Worm (Caenorhabditis elegans) whole organism, L1 larva: Measurements from ENCODE around the gene enri-1.

ENCODE experiments used
- C16A3.4 ChIP-seq: fragments of 150-350 bp; optimal IDR thresholded peaks from 2 replicates; lab custom pipeline; 2014; ENCODE audit warnings: missing biosample characterization, missing genetic modification characterization
- Y116A8C.19 ChIP-seq: sonication (generic microtip); optimal IDR thresholded peaks from 2 replicates; lab custom pipeline; 2016; ENCODE audit warnings: missing compliant biosample characterization, missing genetic modification characterization, borderline replicate concordance
- alr-1 ChIP-seq: fragments of 200-800 bp; sonication (Bioruptor generic); optimal IDR thresholded peaks from 2 replicates; lab custom pipeline; 2018; ENCODE audit warnings: borderline replicate concordance, mild to moderate bottlenecking, missing genetic modification characterization, missing compliant biosample characterization
- blmp-1 ChIP-seq: fragments of 150-350 bp; optimal IDR thresholded peaks from 2 replicates; lab custom pipeline; 2014; ENCODE audit warnings: missing biosample characterization, missing genetic modification characterization
- ceh-82 ChIP-seq, 3 experiments: fragments of 150-350 bp in 1 of 3; sonication (generic microtip) in 2 of 3; optimal IDR thresholded peaks; 2 replicates each; lab custom pipeline; 2014 to 2017; ENCODE audit warnings: missing biosample characterization in 3 of 3, missing genetic modification characterization in 3 of 3
- ceh-88 ChIP-seq: fragments of 200-800 bp; sonication (Bioruptor generic); IDR thresholded peaks from 2 replicates; pipeline ENCODE4 v1.3.6; 2022; ENCODE audit warnings: missing genetic modification characterization, missing compliant biosample characterization
- ces-1 ChIP-seq: fragments of 150-350 bp; optimal IDR thresholded peaks from 2 replicates; lab custom pipeline; 2014; ENCODE audit warnings: missing biosample characterization, missing genetic modification reagents, missing genetic modification characterization
- dpl-1 ChIP-seq, 3 experiments: fragments of 150-350 bp in 2 of 3; sonication (generic microtip) in 1 of 3; optimal IDR thresholded peaks; 2 replicates each; lab custom pipeline; 2014 to 2017; ENCODE audit warnings: missing biosample characterization in 3 of 3, missing genetic modification characterization in 3 of 3, missing genetic modification reagents in 3 of 3
- efl-1 ChIP-seq, 4 experiments: fragments of 150-350 bp; optimal IDR thresholded peaks in 3 of 4; peaks in 1 of 4; 1 replicate in 1 of 4; 2 replicates in 3 of 4; lab custom pipeline; 2014; ENCODE audit warnings: missing biosample characterization in 2 of 4, missing genetic modification characterization in 2 of 4, missing genetic modification reagents in 2 of 4
- egl-13 ChIP-seq: sonication (generic microtip); optimal IDR thresholded peaks from 2 replicates; lab custom pipeline; 2016; ENCODE audit warnings: missing genotype, missing genetic modification reagents, missing genetic modification characterization, missing compliant biosample characterization
- elt-2 ChIP-seq: sonication (generic microtip); optimal IDR thresholded peaks from 2 replicates; lab custom pipeline; 2016; ENCODE audit warnings: missing genetic modification characterization, mild to moderate bottlenecking, inconsistent platforms, missing compliant biosample characterization, missing genetic modification reagents
- elt-3 ChIP-seq, 6 experiments: fragments of 150-350 bp in 1 of 6; sonication (generic microtip); optimal IDR thresholded peaks; 2 replicates each; lab custom pipeline; 2017 to 2018; ENCODE audit warnings: missing biosample characterization in 6 of 6, missing genetic modification characterization in 6 of 6, inconsistent platforms in 1 of 6
- ets-5 ChIP-seq: fragments of 200-800 bp; sonication (Bioruptor generic); IDR thresholded peaks from 2 replicates; pipeline ENCODE4 v1.3.6; 2022; ENCODE audit warnings: missing genetic modification characterization, missing compliant biosample characterization
- fkh-10 ChIP-seq: sonication (generic microtip); optimal IDR thresholded peaks from 2 replicates; lab custom pipeline; 2017; ENCODE audit warnings: missing biosample characterization, missing genetic modification reagents, missing genetic modification characterization
- grh-1 ChIP-seq: fragments of 200-800 bp; sonication (Bioruptor generic); IDR thresholded peaks from 2 replicates; pipeline ENCODE4 v1.3.6; 2022; ENCODE audit warnings: missing genetic modification reagents, missing genetic modification characterization, missing compliant biosample characterization
- hlh-4 ChIP-seq: sonication (generic microtip); optimal IDR thresholded peaks from 2 replicates; lab custom pipeline; 2016; ENCODE audit warnings: mild to moderate bottlenecking, missing genetic modification characterization, missing compliant biosample characterization
- isw-1 ChIP-seq: fragments of 200-800 bp; sonication (Bioruptor generic); IDR thresholded peaks from 2 replicates; pipeline ENCODE4 v1.3.6; 2022; ENCODE audit warnings: missing genetic modification characterization, missing compliant biosample characterization
- jun-1 ChIP-seq: fragments of 150-350 bp; optimal IDR thresholded peaks from 2 replicates; lab custom pipeline; 2014; ENCODE audit warnings: missing biosample characterization, missing genetic modification reagents, missing genetic modification characterization
- lin-14 ChIP-seq: fragments of 200-800 bp; sonication (Bioruptor generic); optimal IDR thresholded peaks from 2 replicates; lab custom pipeline; 2018; ENCODE audit warnings: mild to moderate bottlenecking, missing genetic modification characterization, moderate library complexity, missing compliant biosample characterization
- lin-15B ChIP-seq: fragments of 150-350 bp; sonication (generic microtip); optimal IDR thresholded peaks from 3 replicates; lab custom pipeline; 2014; ENCODE audit warnings: missing biosample characterization, missing genetic modification characterization
- lin-35 ChIP-seq, 2 experiments: fragments of 150-350 bp; optimal IDR thresholded peaks; 2 replicates each; lab custom pipeline; 2014; ENCODE audit warnings: missing biosample characterization in 2 of 2, missing genetic modification characterization in 2 of 2, missing genetic modification reagents in 2 of 2
- lin-39 ChIP-seq: fragments of 150-350 bp; optimal IDR thresholded peaks from 2 replicates; lab custom pipeline; 2014; ENCODE audit warnings: missing biosample characterization, missing genetic modification reagents, missing genetic modification characterization
- lsy-2 ChIP-seq, 2 experiments: fragments of 150-350 bp; optimal IDR thresholded peaks; 2 replicates each; lab custom pipeline; 2014; ENCODE audit warnings: missing biosample characterization in 2 of 2, missing genetic modification characterization in 2 of 2
- mab-9 ChIP-seq: fragments of 200-800 bp; sonication (Bioruptor generic); IDR thresholded peaks from 2 replicates; pipeline ENCODE4 v1.3.6; 2022; ENCODE audit warnings: missing genetic modification reagents, missing genetic modification characterization, missing compliant biosample characterization
- nhr-12 ChIP-seq: sonication (generic microtip); optimal IDR thresholded peaks from 2 replicates; lab custom pipeline; 2017; ENCODE audit warnings: missing biosample characterization, missing genetic modification characterization
- nhr-28 ChIP-seq: fragments of 150-350 bp; optimal IDR thresholded peaks from 2 replicates; lab custom pipeline; 2014; ENCODE audit warnings: missing biosample characterization, missing genetic modification characterization
- nhr-47 ChIP-seq: sonication (generic microtip); optimal IDR thresholded peaks from 2 replicates; lab custom pipeline; 2016; ENCODE audit warnings: mild to moderate bottlenecking, missing genetic modification characterization, moderate library complexity, missing compliant biosample characterization
- nhr-71 ChIP-seq: sonication (generic microtip); optimal IDR thresholded peaks from 2 replicates; lab custom pipeline; 2016; ENCODE audit warnings: mild to moderate bottlenecking, missing genetic modification characterization, moderate library complexity, missing compliant biosample characterization
- nhr-76 ChIP-seq: sonication (generic microtip); optimal IDR thresholded peaks from 2 replicates; lab custom pipeline; 2017; ENCODE audit warnings: missing biosample characterization, missing genetic modification characterization
- pag-3 ChIP-seq: sonication (generic microtip); optimal IDR thresholded peaks from 2 replicates; lab custom pipeline; 2017; ENCODE audit warnings: missing genetic modification characterization, mild to moderate bottlenecking, missing compliant biosample characterization, antibody characterized with exemption, borderline replicate concordance; ENCODE audit not compliant: insufficient read depth
- pqm-1 ChIP-seq: sonication (generic microtip); optimal IDR thresholded peaks from 3 replicates; lab custom pipeline; 2017; ENCODE audit warnings: missing biosample characterization, missing genetic modification characterization
- rnt-1 ChIP-seq: sonication (generic microtip); optimal IDR thresholded peaks from 2 replicates; lab custom pipeline; 2016; ENCODE audit warnings: mild to moderate bottlenecking, missing genetic modification characterization, moderate library complexity, missing compliant biosample characterization
- skn-1 ChIP-seq: fragments of 150-350 bp; optimal IDR thresholded peaks from 2 replicates; lab custom pipeline; 2014; ENCODE audit warnings: missing biosample characterization, missing genetic modification characterization
- sup-37 ChIP-seq: fragments of 200-800 bp; sonication (Bioruptor generic); optimal IDR thresholded peaks from 2 replicates; lab custom pipeline; 2018; ENCODE audit warnings: mild to moderate bottlenecking, missing genetic modification characterization, missing compliant biosample characterization
- tbx-2 ChIP-seq: sonication (generic microtip); optimal IDR thresholded peaks from 2 replicates; lab custom pipeline; 2016; ENCODE audit warnings: missing genetic modification characterization, missing compliant biosample characterization
- unc-130 ChIP-seq: fragments of 150-350 bp; optimal IDR thresholded peaks from 2 replicates; lab custom pipeline; 2017; ENCODE audit warnings: missing biosample characterization, missing genetic modification characterization, inconsistent platforms
- unc-62 ChIP-seq: fragments of 150-350 bp; optimal IDR thresholded peaks from 2 replicates; lab custom pipeline; 2014; ENCODE audit warnings: missing biosample characterization, missing genetic modification reagents, missing genetic modification characterization
- xbp-1 ChIP-seq: sonication (generic microtip); optimal IDR thresholded peaks from 2 replicates; lab custom pipeline; 2016; ENCODE audit warnings: missing genetic modification characterization, missing compliant biosample characterization
- ztf-11 ChIP-seq, 2 experiments: sonication (generic microtip); optimal IDR thresholded peaks; 2 replicates each; lab custom pipeline; 2016 to 2017; ENCODE audit warnings: missing genetic modification characterization in 2 of 2, missing biosample characterization in 1 of 2, missing compliant biosample characterization in 1 of 2
- ztf-4 ChIP-seq: fragments of 150-350 bp; optimal IDR thresholded peaks from 2 replicates; lab custom pipeline; 2014; ENCODE audit warnings: missing biosample characterization, missing genetic modification characterization

The enri-1 gene

ce11 chrII:2320097-2320496 lies 21.3 kb downstream of the enri-1 start, which contains the start of gene ZK1240.3:
Gene ZK1240.3 (plus strand): TSS chrII:2320334.
- no peak for TF ChIP-seq nhr-76 (tag; lab: Kevin White, UChicago)
- TF ChIP-seq ztf-11 (tag; optimal IDR thresholded peaks at IDR 0.05; lab: Kevin White, UChicago) = no peak
- no peak for TF ChIP-seq xbp-1 (tag; lab: Kevin White, UChicago)
- no peak for TF ChIP-seq lin-39 (tag; lab: Kevin White, UChicago)
- peak; percentile 30 for TF ChIP-seq elt-2 (tag; lab: Kevin White, UChicago)
- no peak for TF ChIP-seq ztf-4 (tag; lab: Kevin White, UChicago)
- TF ChIP-seq, all 84 proteins: peak for 1

ce11 chrII:2317883-2318357 lies 23.5 kb downstream of the enri-1 start, which contains the start of the genes ZK1240.5 and ZK1240.9:
Gene ZK1240.5 (minus strand): TSS chrII:2317933.
Gene ZK1240.9 (plus strand): TSS chrII:2318189.
- TF ChIP-seq efl-1 (optimal IDR thresholded peaks at IDR 0.05; lab: Kevin White, UChicago) = no peak
- TF ChIP-seq efl-1 (GFP tag; optimal IDR thresholded peaks at IDR 0.05 in 1 of 2; lab: Kevin White, UChicago) = peak in 1 of 2 experiments; percentile 79
- TF ChIP-seq ces-1 = no peak
- TF ChIP-seq elt-2 (tag; lab: Kevin White, UChicago) = peak; percentile 35
- TF ChIP-seq, all 84 proteins: peak for 2

ce11 chrII:2312747-2313146 lies 28.7 kb downstream of the enri-1 start, which contains the start of the genes trim-21 and B0281.1:
Gene trim-21 (minus strand): TSS chrII:2312847.
Gene B0281.1 (plus strand): TSS chrII:2313067.
- TF ChIP-seq ceh-82 (tag; optimal IDR thresholded peaks at IDR 0.05; lab: Kevin White, UChicago) (no peak), alr-1 (tag; lab: Kevin White, UChicago) (no peak), sup-37 (GFP tag; lab: Kevin White, UChicago) (no peak), C16A3.4 (no peak), unc-62 (GFP tag; lab: Kevin White, UChicago) (no peak), mab-9 (GFP tag; lab: Robert Waterston, UW) (no peak), lin-14 (GFP tag; lab: Kevin White, UChicago) (no peak), jun-1 (no peak), elt-2 (tag; lab: Kevin White, UChicago) (no peak), skn-1 (tag; lab: Kevin White, UChicago) (no peak), lin-15B (tag; lab: Kevin White, UChicago) (no peak), fkh-10 (GFP tag; lab: Kevin White, UChicago) (no peak), tbx-2 (no peak), ets-5 (no peak), elt-3 (tag; optimal IDR thresholded peaks at IDR 0.05; lab: Kevin White, UChicago) (no peak)
- TF ChIP-seq, all 84 proteins: peak for 0

- TF ChIP-seq lin-35 (GFP tag; optimal IDR thresholded peaks at IDR 0.05; lab: Kevin White, UChicago) = no peak
- no peak for TF ChIP-seq ceh-88 (GFP tag; lab: Robert Waterston, UW)
- TF ChIP-seq isw-1 (GFP tag; lab: Robert Waterston, UW) = no peak
- TF ChIP-seq rnt-1 (tag; lab: Kevin White, UChicago) = no peak
- TF ChIP-seq nhr-71 (tag; lab: Kevin White, UChicago) = no peak
- TF ChIP-seq jun-1 = no peak
- TF ChIP-seq pqm-1 = no peak
Observed at ce11 chrII:2306741-2307140, 34.7 kb downstream of the enri-1 start, which contains the start of gene B0281.3. Gene B0281.3 (plus strand): TSS chrII:2307041.

ce11 chrII:2305507-2305906 lies 35.9 kb downstream of the enri-1 start:
- TF ChIP-seq hlh-4 (tag; lab: Kevin White, UChicago) = no peak
- TF ChIP-seq efl-1 (optimal IDR thresholded peaks at IDR 0.05; lab: Kevin White, UChicago) = no peak
- peak in 1 of 2 experiments; percentile 85 for TF ChIP-seq efl-1 (GFP tag; optimal IDR thresholded peaks at IDR 0.05 in 1 of 2; lab: Kevin White, UChicago)
- no peak for TF ChIP-seq egl-13 (tag; lab: Kevin White, UChicago)
- TF ChIP-seq elt-2 (tag; lab: Kevin White, UChicago) = peak; percentile 58

ce11 chrII:2304575-2304974 lies 36.8 kb downstream of the enri-1 start:
- TF ChIP-seq dpl-1 (GFP tag; optimal IDR thresholded peaks at IDR 0.05; lab: Kevin White, UChicago) (no peak), pag-3 (tag; lab: Kevin White, UChicago) (no peak), fkh-10 (GFP tag; lab: Kevin White, UChicago) (no peak), unc-130 (no peak), C16A3.4 (no peak), alr-1 (tag; lab: Kevin White, UChicago) (no peak), nhr-12 (tag; lab: Kevin White, UChicago) (no peak), ets-5 (no peak), grh-1 (no peak), nhr-28 (tag; lab: Kevin White, UChicago) (no peak), lsy-2 (tag; optimal IDR thresholded peaks at IDR 0.05; lab: Kevin White, UChicago) (no peak), blmp-1 (tag; lab: Kevin White, UChicago) (no peak), Y116A8C.19 (no peak), mab-9 (GFP tag; lab: Robert Waterston, UW) (no peak), sup-37 (GFP tag; lab: Kevin White, UChicago) (no peak), nhr-47 (tag; lab: Kevin White, UChicago) (no peak)
